Worm (Caenorhabditis elegans) whole organism, L4/young adult: Measurements from ENCODE around the gene fis-2.

Source experiments
- W03F9.2 ChIP-seq: fragments of 150-350 bp; optimal IDR thresholded peaks from 2 replicates; lab custom pipeline; 2014; ENCODE audit warnings: missing biosample characterization, missing genetic modification characterization
- dao-5 ChIP-seq: sonication (generic microtip); optimal IDR thresholded peaks from 2 replicates; lab custom pipeline; 2016; ENCODE audit warnings: missing genotype, missing genetic modification characterization, moderate library complexity, missing compliant biosample characterization
- him-1 ChIP-seq: sonication (generic microtip); optimal IDR thresholded peaks from 2 replicates; lab custom pipeline; 2016; ENCODE audit warnings: missing genotype, missing genetic modification reagents, missing genetic modification characterization, missing compliant biosample characterization

ce11 chrX:8247088-8247487 is 37.9 kb downstream of the fis-2 start:
- no peak for TF ChIP-seq W03F9.2
- no peak for TF ChIP-seq him-1 (tag; lab: Kevin White, UChicago)
- TF ChIP-seq dao-5 (tag; lab: Kevin White, UChicago): no peak
